Worm (Caenorhabditis elegans): ENCODE results near the gene cest-2.3.

DNA sequence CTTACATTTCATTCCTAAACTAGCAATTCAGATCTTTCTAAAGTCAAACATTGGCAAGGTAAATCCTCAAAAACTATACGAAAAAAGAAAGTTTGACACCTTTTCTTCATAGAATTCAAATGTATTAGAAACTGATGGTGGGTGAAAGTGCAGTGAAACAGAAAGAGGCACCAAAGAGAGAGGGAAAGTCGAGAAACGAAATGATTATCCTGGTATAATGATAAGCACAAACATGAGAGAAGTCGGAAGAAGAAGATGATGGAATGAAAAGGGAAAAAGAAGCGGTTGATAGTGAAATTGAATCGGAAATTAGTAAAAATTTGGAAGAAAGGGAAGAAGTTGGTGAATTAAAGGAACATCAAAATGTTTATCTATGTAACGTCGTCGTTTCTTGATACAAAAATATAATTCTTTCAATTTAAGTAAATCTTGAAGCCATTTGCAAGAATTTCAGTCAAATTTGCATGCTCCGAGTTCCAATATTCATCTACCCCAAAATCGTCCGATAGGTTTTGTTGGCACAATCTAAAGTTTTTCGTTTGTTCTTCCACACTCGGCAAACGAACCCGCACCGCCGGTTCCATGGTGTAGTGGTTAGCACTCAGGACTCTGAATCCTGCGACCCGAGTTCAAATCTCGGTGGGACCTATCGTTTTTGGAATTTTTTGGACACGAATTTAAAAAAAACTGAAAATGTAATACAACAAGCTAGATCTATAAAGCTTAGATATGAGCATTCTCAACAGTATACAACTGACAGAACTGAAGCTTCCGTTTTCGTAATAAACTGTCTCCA is 48.2 kb upstream of the cest-2.3 start:
- TF ChIP-seq nhr-237 (tag; optimal IDR thresholded peaks at IDR 0.05): no peak
- no peak for TF ChIP-seq zip-4 (GFP tag; optimal IDR thresholded peaks at IDR 0.05)
- no peak for TF ChIP-seq elt-3 (tag; optimal IDR thresholded peaks at IDR 0.05)
- TF ChIP-seq unc-30 (tag; optimal IDR thresholded peaks at IDR 0.05): no peak
- no peak for TF ChIP-seq lin-13 (GFP tag; optimal IDR thresholded peaks at IDR 0.05)
- no peak for TF ChIP-seq lsy-2 (tag; optimal IDR thresholded peaks at IDR 0.05)
- TF ChIP-seq ceh-8 (GFP tag; optimal IDR thresholded peaks at IDR 0.05): no peak
- TF ChIP-seq nhr-77 (tag; optimal IDR thresholded peaks at IDR 0.05): no peak
- TF ChIP-seq ceh-82 (tag; optimal IDR thresholded peaks at IDR 0.05): no peak
- TF ChIP-seq lin-39 (tag; optimal IDR thresholded peaks at IDR 0.05): no peak
